Worm (Caenorhabditis elegans): ENCODE measurements around the gene R11D1.2.

Gene R11D1.2

ce11 chrV:12733465-12734248 lies 25.3 kb downstream of the R11D1.2 start, which contains the start of the genes dhs-21 and xbx-9:
dhs-21 (minus strand) TSS chrV:12733645.
xbx-9 (plus strand) TSS chrV:12734198.
- TF ChIP-seq elt-2 (tag; optimal IDR thresholded peaks at IDR 0.05) (peak; percentile 79), ceh-16 (tag; optimal IDR thresholded peaks at IDR 0.05) (no peak), nfya-1 (tag; optimal IDR thresholded peaks at IDR 0.05; ENCODE audit: insufficient read depth) (no peak), ceh-9 (tag; optimal IDR thresholded peaks at IDR 0.05) (no peak), lin-15B (tag; optimal IDR thresholded peaks at IDR 0.05) (no peak), nhr-25 (tag; optimal IDR thresholded peaks at IDR 0.05) (no peak), nhr-12 (tag; optimal IDR thresholded peaks at IDR 0.05) (no peak), lsy-12 (tag; optimal IDR thresholded peaks at IDR 0.05) (no peak), nhr-237 (tag; optimal IDR thresholded peaks at IDR 0.05) (no peak), nhr-67 (tag; optimal IDR thresholded peaks at IDR 0.05) (no peak), ZK546.5 (tag; optimal IDR thresholded peaks at IDR 0.05) (no peak), nhr-11 (tag; optimal IDR thresholded peaks at IDR 0.05) (no peak), eor-1 (tag; optimal IDR thresholded peaks at IDR 0.05) (no peak), ceh-82 (tag; optimal IDR thresholded peaks at IDR 0.05) (no peak), mml-1 (tag; optimal IDR thresholded peaks at IDR 0.05) (no peak), lin-39 (tag; optimal IDR thresholded peaks at IDR 0.05) (no peak), unc-39 (tag; optimal IDR thresholded peaks at IDR 0.05) (no peak), jun-1 (tag; optimal IDR thresholded peaks at IDR 0.05) (peak; percentile 54), mdl-1 (tag; optimal IDR thresholded peaks at IDR 0.05) (no peak), nhr-43 (tag; optimal IDR thresholded peaks at IDR 0.05; ENCODE audit: poor library complexity, severe bottlenecking) (no peak), pqm-1 (tag; optimal IDR thresholded peaks at IDR 0.05) (peak; percentile 86), zag-1 (tag; optimal IDR thresholded peaks at IDR 0.05) (no peak), elt-1 (tag; optimal IDR thresholded peaks at IDR 0.05) (no peak), ztf-11 (tag; optimal IDR thresholded peaks at IDR 0.05) (no peak), nhr-76 (tag; optimal IDR thresholded peaks at IDR 0.05) (no peak), ama-1 (optimal IDR thresholded peaks at IDR 0.05) (no peak), pha-4 (tag; optimal IDR thresholded peaks at IDR 0.05) (peak; percentile 12), aly-2 (tag; optimal IDR thresholded peaks at IDR 0.05) (no peak), daf-12 (tag; optimal IDR thresholded peaks at IDR 0.05) (no peak), fkh-2 (tag; optimal IDR thresholded peaks at IDR 0.05) (no peak), sea-2 (GFP tag; optimal IDR thresholded peaks at IDR 0.05) (no peak), ceh-28 (tag; optimal IDR thresholded peaks at IDR 0.05) (no peak), nhr-77 (tag; optimal IDR thresholded peaks at IDR 0.05) (no peak), fos-1 (tag; optimal IDR thresholded peaks at IDR 0.05) (no peak), egl-27 (tag; optimal IDR thresholded peaks at IDR 0.05) (no peak), elt-3 (tag; optimal IDR thresholded peaks at IDR 0.05) (peak in 1 of 3 experiments; percentile 26), unc-62 (GFP tag; optimal IDR thresholded peaks at IDR 0.05) (no peak), snpc-4 (tag; optimal IDR thresholded peaks at IDR 0.05) (no peak), nhr-28 (tag; optimal IDR thresholded peaks at IDR 0.05) (no peak), R02D3.7 (tag; optimal IDR thresholded peaks at IDR 0.05) (no peak), fkh-10 (GFP tag; optimal IDR thresholded peaks at IDR 0.05) (no peak), tbx-2 (tag; optimal IDR thresholded peaks at IDR 0.05) (no peak), nhr-23 (tag; optimal IDR thresholded peaks at IDR 0.05) (no peak), skn-1 (tag; optimal IDR thresholded peaks at IDR 0.05) (no peak)

DNA sequence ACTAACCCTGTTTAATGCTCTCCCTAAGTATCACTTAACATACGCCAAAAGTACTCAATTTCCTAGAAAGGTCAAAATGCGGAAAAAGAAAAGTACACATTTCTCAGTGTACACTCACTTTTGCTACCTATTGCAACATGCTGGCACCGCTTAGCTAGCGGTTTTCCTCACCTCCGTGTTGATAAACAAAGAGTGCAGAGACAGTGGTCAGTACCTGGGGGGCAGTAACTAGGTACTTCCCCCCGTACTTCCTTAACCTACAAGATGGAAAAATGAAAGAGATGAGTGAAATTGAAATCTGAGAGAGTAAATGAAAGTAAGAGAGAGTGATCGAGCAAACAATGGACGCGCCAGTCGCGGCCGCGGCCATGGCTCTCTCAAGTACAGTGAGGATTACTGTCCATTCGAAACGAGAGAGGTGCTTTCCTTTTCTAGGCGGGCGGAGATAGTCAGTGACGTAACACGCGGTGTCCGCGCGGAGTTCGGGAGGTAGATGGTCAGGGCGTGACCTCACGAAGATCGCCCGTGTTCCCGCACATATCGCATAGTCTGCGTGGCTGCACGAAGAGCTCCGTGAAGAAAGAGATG lies 27.9 kb downstream of the R11D1.2 start, which contains the start of gene cky-1:
Gene cky-1 (plus strand): TSS at position 538 of the 588 bp plus-strand sequence.
- peak; percentile 19 for TF ChIP-seq pha-4 (tag; optimal IDR thresholded peaks at IDR 0.05)
- TF ChIP-seq nhr-23 (tag; optimal IDR thresholded peaks at IDR 0.05): no peak

All from whole organism, L3 larva.